Worm (Caenorhabditis elegans) whole organism, L1 larva: Measurements from ENCODE around the gene Y47D7A.9.

Source experiments
- C34B4.2 ChIP-seq: sonication (generic microtip); optimal IDR thresholded peaks from 2 replicates; lab custom pipeline; 2017; ENCODE audit warnings: mild to moderate bottlenecking, missing genetic modification characterization, missing compliant biosample characterization
- Y116A8C.19 ChIP-seq: sonication (generic microtip); optimal IDR thresholded peaks from 2 replicates; lab custom pipeline; 2016; ENCODE audit warnings: missing compliant biosample characterization, missing genetic modification characterization, borderline replicate concordance
- ama-1 ChIP-seq: fragments of 150-350 bp; optimal IDR thresholded peaks from 2 replicates; lab custom pipeline; 2014
- blmp-1 ChIP-seq: fragments of 150-350 bp; optimal IDR thresholded peaks from 2 replicates; lab custom pipeline; 2014; ENCODE audit warnings: missing biosample characterization, missing genetic modification characterization
- ceh-8 ChIP-seq: fragments of 200-800 bp; sonication (Bioruptor generic); optimal IDR thresholded peaks from 2 replicates; lab custom pipeline; 2018; ENCODE audit warnings: mild to moderate bottlenecking, missing genetic modification characterization, moderate library complexity, missing compliant biosample characterization
- ceh-88 ChIP-seq: fragments of 200-800 bp; sonication (Bioruptor generic); IDR thresholded peaks from 2 replicates; pipeline ENCODE4 v1.3.6; 2022; ENCODE audit warnings: missing genetic modification characterization, missing compliant biosample characterization
- efl-1 ChIP-seq, 4 experiments: fragments of 150-350 bp; optimal IDR thresholded peaks in 3 of 4; peaks in 1 of 4; 1 replicate in 1 of 4; 2 replicates in 3 of 4; lab custom pipeline; 2014; ENCODE audit warnings: missing biosample characterization in 2 of 4, missing genetic modification characterization in 2 of 4, missing genetic modification reagents in 2 of 4
- efl-3 ChIP-seq: fragments of 200-800 bp; sonication (Bioruptor generic); optimal IDR thresholded peaks from 2 replicates; lab custom pipeline; 2018; ENCODE audit warnings: mild to moderate bottlenecking, missing genetic modification characterization, missing compliant biosample characterization
- egl-13 ChIP-seq: sonication (generic microtip); optimal IDR thresholded peaks from 2 replicates; lab custom pipeline; 2016; ENCODE audit warnings: missing genotype, missing genetic modification reagents, missing genetic modification characterization, missing compliant biosample characterization
- elt-3 ChIP-seq, 6 experiments: fragments of 150-350 bp in 1 of 6; sonication (generic microtip); optimal IDR thresholded peaks; 2 replicates each; lab custom pipeline; 2017 to 2018; ENCODE audit warnings: missing biosample characterization in 6 of 6, missing genetic modification characterization in 6 of 6, inconsistent platforms in 1 of 6
- fkh-4 ChIP-seq: sonication (generic microtip); optimal IDR thresholded peaks from 2 replicates; lab custom pipeline; 2016; ENCODE audit warnings: missing compliant biosample characterization, missing genetic modification characterization, borderline replicate concordance
- fkh-8 ChIP-seq: sonication (generic microtip); optimal IDR thresholded peaks from 2 replicates; lab custom pipeline; 2016; ENCODE audit warnings: mild to moderate bottlenecking, missing genetic modification characterization, missing compliant biosample characterization
- fos-1 ChIP-seq: fragments of 150-350 bp; optimal IDR thresholded peaks from 2 replicates; lab custom pipeline; 2014; ENCODE audit warnings: missing biosample characterization, missing genetic modification characterization
- grh-1 ChIP-seq: fragments of 200-800 bp; sonication (Bioruptor generic); IDR thresholded peaks from 2 replicates; pipeline ENCODE4 v1.3.6; 2022; ENCODE audit warnings: missing genetic modification reagents, missing genetic modification characterization, missing compliant biosample characterization
- hpl-2 ChIP-seq: fragments of 150-350 bp; optimal IDR thresholded peaks from 2 replicates; lab custom pipeline; 2014; ENCODE audit warnings: missing biosample characterization, missing genetic modification reagents, missing genetic modification characterization
- irx-1 ChIP-seq: sonication (generic microtip); optimal IDR thresholded peaks from 2 replicates; lab custom pipeline; 2016; ENCODE audit warnings: missing genetic modification characterization, missing compliant biosample characterization
- isw-1 ChIP-seq: fragments of 200-800 bp; sonication (Bioruptor generic); IDR thresholded peaks from 2 replicates; pipeline ENCODE4 v1.3.6; 2022; ENCODE audit warnings: missing genetic modification characterization, missing compliant biosample characterization
- lin-13 ChIP-seq: fragments of 150-350 bp; optimal IDR thresholded peaks from 2 replicates; lab custom pipeline; 2014; ENCODE audit warnings: missing biosample characterization, missing genetic modification reagents, missing genetic modification characterization
- lin-15B ChIP-seq: fragments of 150-350 bp; sonication (generic microtip); optimal IDR thresholded peaks from 3 replicates; lab custom pipeline; 2014; ENCODE audit warnings: missing biosample characterization, missing genetic modification characterization
- lin-35 ChIP-seq, 2 experiments: fragments of 150-350 bp; optimal IDR thresholded peaks; 2 replicates each; lab custom pipeline; 2014; ENCODE audit warnings: missing biosample characterization in 2 of 2, missing genetic modification characterization in 2 of 2, missing genetic modification reagents in 2 of 2
- lir-3 ChIP-seq: sonication (generic microtip); optimal IDR thresholded peaks from 2 replicates; lab custom pipeline; 2016; ENCODE audit warnings: mild to moderate bottlenecking, missing genetic modification characterization, moderate library complexity, missing compliant biosample characterization; ENCODE audit not compliant: poor library complexity
- mab-9 ChIP-seq: fragments of 200-800 bp; sonication (Bioruptor generic); IDR thresholded peaks from 2 replicates; pipeline ENCODE4 v1.3.6; 2022; ENCODE audit warnings: missing genetic modification reagents, missing genetic modification characterization, missing compliant biosample characterization
- nhr-19 ChIP-seq: fragments of 200-800 bp; sonication (Bioruptor generic); conservative IDR thresholded peaks from 2 replicates; pipeline ENCODE4 v1.3.6; 2022; ENCODE audit warnings: missing genetic modification characterization, missing compliant biosample characterization
- nhr-20 ChIP-seq: sonication (generic microtip); optimal IDR thresholded peaks from 2 replicates; lab custom pipeline; 2016; ENCODE audit warnings: mild to moderate bottlenecking, missing genetic modification characterization, missing compliant biosample characterization
- nhr-28 ChIP-seq: fragments of 150-350 bp; optimal IDR thresholded peaks from 2 replicates; lab custom pipeline; 2014; ENCODE audit warnings: missing biosample characterization, missing genetic modification characterization
- nhr-76 ChIP-seq: sonication (generic microtip); optimal IDR thresholded peaks from 2 replicates; lab custom pipeline; 2017; ENCODE audit warnings: missing biosample characterization, missing genetic modification characterization
- nhr-77 ChIP-seq: fragments of 150-350 bp; optimal IDR thresholded peaks from 2 replicates; lab custom pipeline; 2014; ENCODE audit warnings: missing biosample characterization, missing genetic modification characterization
- pqm-1 ChIP-seq: sonication (generic microtip); optimal IDR thresholded peaks from 3 replicates; lab custom pipeline; 2017; ENCODE audit warnings: missing biosample characterization, missing genetic modification characterization
- snu-23 ChIP-seq: sonication (generic microtip); optimal IDR thresholded peaks from 2 replicates; lab custom pipeline; 2016; ENCODE audit warnings: missing genetic modification characterization, missing compliant biosample characterization
- tbx-2 ChIP-seq: sonication (generic microtip); optimal IDR thresholded peaks from 2 replicates; lab custom pipeline; 2016; ENCODE audit warnings: missing genetic modification characterization, missing compliant biosample characterization
- unc-30 ChIP-seq: sonication (generic microtip); optimal IDR thresholded peaks from 2 replicates; lab custom pipeline; 2017; ENCODE audit warnings: missing biosample characterization, missing genetic modification characterization
- unc-98 ChIP-seq: fragments of 200-800 bp; sonication (Bioruptor generic); IDR thresholded peaks from 2 replicates; pipeline ENCODE4 v1.3.6; 2022; ENCODE audit warnings: missing genetic modification characterization, missing compliant biosample characterization
- zag-1 ChIP-seq: fragments of 150-350 bp; optimal IDR thresholded peaks from 2 replicates; lab custom pipeline; 2014; ENCODE audit warnings: missing biosample characterization, missing genetic modification characterization
- zip-4 ChIP-seq: fragments of 200-800 bp; sonication (Bioruptor generic); optimal IDR thresholded peaks from 2 replicates; lab custom pipeline; 2018; ENCODE audit warnings: mild to moderate bottlenecking, missing genetic modification characterization, moderate library complexity, missing compliant biosample characterization

Y47D7A.9 gene

ce11 chrV:4450523-4451089 is 26.8 kb upstream of the Y47D7A.9 start, which contains the start of gene rft-2 (continued):
- peak; percentile 96 to 97 for TF ChIP-seq lin-35 (GFP tag; optimal IDR thresholded peaks at IDR 0.05; lab: Kevin White, UChicago)
- 0 out of 2 replicates have a peak, but pooled peaks have one; percentile 18 for TF ChIP-seq grh-1 (GFP tag; lab: Robert Waterston, UW)
- TF ChIP-seq egl-13 (tag; lab: Kevin White, UChicago), result peak; percentile 24
- no peak for TF ChIP-seq mab-9 (GFP tag; lab: Robert Waterston, UW)
- no peak for TF ChIP-seq Y116A8C.19 (tag; lab: Kevin White, UChicago)
- no peak for TF ChIP-seq C34B4.2 (tag; lab: Kevin White, UChicago)
- no peak for TF ChIP-seq nhr-28

- TF ChIP-seq snu-23 (GFP tag; lab: Kevin White, UChicago) (no peak), unc-98 (GFP tag; lab: Robert Waterston, UW) (no peak), ama-1 (lab: Kevin White, UChicago) (no peak)
These were observed 23.9 kb upstream of the Y47D7A.9 start for ce11 chrV:4447637-4448036.

ce11 chrV:4442749-4443381 is 19.1 kb upstream of the Y47D7A.9 start, which contains the start of gene rft-1:
Gene rft-1 (minus strand): TSS chrV:4443223.
- TF ChIP-seq irx-1 (no peak), efl-1 (optimal IDR thresholded peaks at IDR 0.05; lab: Kevin White, UChicago) (no peak), efl-1 (GFP tag; optimal IDR thresholded peaks at IDR 0.05 in 1 of 2; lab: Kevin White, UChicago) (peak in 1 of 2 experiments; percentile 88), ama-1 (lab: Kevin White, UChicago) (no peak), nhr-20 (tag; lab: Kevin White, UChicago) (peak; percentile 23), lin-35 (GFP tag; optimal IDR thresholded peaks at IDR 0.05; lab: Kevin White, UChicago) (peak in 1 of 2 experiments; percentile 21)

- no peak for TF ChIP-seq elt-3 (tag; optimal IDR thresholded peaks at IDR 0.05; lab: Kevin White, UChicago)
- TF ChIP-seq nhr-19 (GFP tag; lab: Robert Waterston, UW), result no peak
- TF ChIP-seq blmp-1 (tag; lab: Kevin White, UChicago), result peak; percentile 59
- TF ChIP-seq unc-30 (tag; lab: Kevin White, UChicago), result no peak
- TF ChIP-seq lin-15B (tag; lab: Kevin White, UChicago), result no peak
- TF ChIP-seq snu-23 (GFP tag; lab: Kevin White, UChicago), result no peak
- no peak for TF ChIP-seq pqm-1 (tag; lab: Kevin White, UChicago)
- TF ChIP-seq, all 84 proteins: peak for 1
These were observed 13.5 kb upstream of the Y47D7A.9 start for ce11 chrV:4437215-4437614.

- TF ChIP-seq lin-13 (GFP tag; lab: Kevin White, UChicago), result no peak
- TF ChIP-seq ceh-8, result peak; percentile 52
These were observed 11.7 kb upstream of the Y47D7A.9 start, which contains the start of gene Y47D7A.13 for ce11 chrV:4435411-4435981. Gene Y47D7A.13 (minus strand): TSS chrV:4435927.

- TF ChIP-seq ceh-8 (peak; percentile 62), nhr-28 (no peak), lin-13 (GFP tag; lab: Kevin White, UChicago) (no peak), fkh-8 (no peak)
These were observed 9.1 kb upstream of the Y47D7A.9 start, which contains the start of gene Y47D7A.15 for ce11 chrV:4432783-4433237. Gene Y47D7A.15 (minus strand): TSS chrV:4433187.

ce11 chrV:4429576-4429975 is 5.8 kb upstream of the Y47D7A.9 start, which contains the start of gene Y47D7A.12:
Gene Y47D7A.12 (minus strand): TSS chrV:4429676.
- TF ChIP-seq efl-3 (GFP tag; lab: Kevin White, UChicago) (no peak), irx-1 (no peak), nhr-19 (GFP tag; lab: Robert Waterston, UW) (no peak), grh-1 (GFP tag; lab: Robert Waterston, UW) (no peak), tbx-2 (no peak), nhr-77 (tag; lab: Kevin White, UChicago) (no peak), elt-3 (tag; optimal IDR thresholded peaks at IDR 0.05; lab: Kevin White, UChicago) (no peak), hpl-2 (no peak), fkh-4 (no peak), blmp-1 (tag; lab: Kevin White, UChicago) (no peak), fos-1 (tag; lab: Kevin White, UChicago) (no peak), zip-4 (GFP tag; lab: Kevin White, UChicago) (no peak), ceh-88 (no peak), nhr-76 (tag; lab: Kevin White, UChicago) (no peak), unc-98 (GFP tag; lab: Robert Waterston, UW) (no peak), zag-1 (tag; lab: Kevin White, UChicago) (no peak), lir-3 (tag; lab: Kevin White, UChicago) (no peak), isw-1 (GFP tag; lab: Robert Waterston, UW) (no peak)
